Fruit fly (Drosophila melanogaster) whole organism, pupa: ENCODE data around the gene CG2901.

Experiments
- CG9948 ChIP-seq: fragments of 200-800 bp; sonication (Bioruptor generic); optimal IDR thresholded peaks from 2 replicates; lab custom pipeline; 2018; ENCODE audit warnings: missing biosample characterization, mild to moderate bottlenecking, missing genetic modification characterization, moderate library complexity
- Ets98B ChIP-seq: fragments of 200-800 bp; sonication (Bioruptor generic); IDR thresholded peaks from 2 replicates; pipeline ENCODE4 v1.3.6; 2022; ENCODE audit warnings: missing biosample characterization, missing genetic modification characterization

DNA sequence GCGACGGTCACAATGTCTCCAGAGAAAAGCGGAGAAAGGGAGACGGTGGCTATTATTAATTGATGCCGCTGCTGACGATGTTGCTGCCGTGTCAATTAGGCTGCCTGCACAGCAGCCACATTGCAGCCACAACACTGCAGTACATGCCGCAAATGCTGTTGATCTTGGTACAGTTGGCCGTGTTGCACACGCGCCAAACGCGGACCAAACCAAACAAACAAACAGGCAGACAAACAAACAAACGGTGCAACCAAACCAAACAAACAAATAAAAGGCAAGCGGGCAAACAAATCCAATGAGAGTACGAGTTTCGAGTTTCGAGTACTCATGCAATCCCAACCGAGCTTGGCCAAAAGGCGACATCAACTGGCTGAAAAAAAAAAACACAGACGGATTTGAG, 4.2 kb downstream of the CG2901 start:
- no peak for TF ChIP-seq CG9948
- TF ChIP-seq Ets98B = no peak
